Worm (Caenorhabditis elegans): ENCODE measurements around the gene C17C3.1.

DNA sequence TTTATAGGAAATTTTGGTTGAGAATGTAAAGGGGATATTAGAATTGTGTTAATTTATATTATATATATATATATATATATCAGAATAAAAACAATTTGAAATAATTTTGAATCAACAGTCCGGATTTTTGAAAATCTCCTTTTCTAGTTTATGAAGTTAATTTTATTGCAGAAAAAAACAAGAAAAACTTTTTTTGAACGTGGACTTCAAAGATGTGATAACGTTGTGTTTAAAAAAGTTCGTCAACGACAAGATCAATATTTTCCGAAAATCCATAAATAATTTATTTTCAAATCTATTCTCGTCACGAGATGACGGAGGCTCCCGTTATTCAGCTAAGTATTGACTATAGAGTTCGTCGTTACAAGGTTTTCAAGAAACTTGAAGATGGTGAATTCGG is 32.8 kb upstream of the C17C3.1 start, which contains the start of gene C17C3.11:
- TF ChIP-seq scrt-1 (GFP tag; IDR thresholded peaks at IDR 0.05) (no peak), F13C5.2 (tag; optimal IDR thresholded peaks at IDR 0.05) (no peak), B0310.2 (tag; optimal IDR thresholded peaks at IDR 0.05) (no peak), pes-1 (GFP tag; IDR thresholded peaks at IDR 0.05) (no peak), ama-1 (optimal IDR thresholded peaks at IDR 0.05) (no peak), aly-1 (tag; optimal IDR thresholded peaks at IDR 0.05) (no peak), hmbx-1 (tag; optimal IDR thresholded peaks at IDR 0.05) (no peak), ceh-13 (GFP tag; optimal IDR thresholded peaks at IDR 0.05) (no peak), flt-1 (GFP tag; IDR thresholded peaks at IDR 0.05) (no peak), tra-4 (tag; optimal IDR thresholded peaks at IDR 0.05) (no peak), ceh-36 (tag; optimal IDR thresholded peaks at IDR 0.05) (no peak), hmg-4 (GFP tag; optimal IDR thresholded peaks at IDR 0.05) (no peak), tbx-37 (GFP tag; conservative IDR thresholded peaks at IDR 0.05) (no peak), hnd-1 (tag; optimal IDR thresholded peaks at IDR 0.05) (no peak)

All from whole organism, early embryonic.